Worm (Caenorhabditis elegans): ENCODE data around the gene tag-191.

ce11 chrV:14523105-14523504, 13.1 kb downstream of the tag-191 start, which contains the start of gene C53A5.2:
- TF ChIP-seq nfya-1 (tag; optimal IDR thresholded peaks at IDR 0.05), result no peak
- TF ChIP-seq ceh-9 (tag; optimal IDR thresholded peaks at IDR 0.05), result no peak
- TF ChIP-seq ttx-3 (tag; optimal IDR thresholded peaks at IDR 0.05), result no peak
- TF ChIP-seq gmeb-2 (tag; optimal IDR thresholded peaks at IDR 0.05), result no peak
- no peak for TF ChIP-seq ama-1 (optimal IDR thresholded peaks at IDR 0.05)
- TF ChIP-seq F13H6.1 (tag; optimal IDR thresholded peaks at IDR 0.05), result no peak
- no peak for TF ChIP-seq sox-4 (tag; optimal IDR thresholded peaks at IDR 0.05)
- TF ChIP-seq pha-2 (tag; optimal IDR thresholded peaks at IDR 0.05), result no peak
